Fruit fly (Drosophila melanogaster): ENCODE results near the gene U2af38.

The U2af38 gene

dm6 chr2L:267441-268089, 26.9 kb downstream of the U2af38 start, which contains the start of gene CG17075 (continued):
- TF ChIP-seq dimm (GFP tag; IDR thresholded peaks at IDR 0.05), result peak; percentile 92
- peak; percentile 97 for TF ChIP-seq ci (GFP tag; IDR thresholded peaks at IDR 0.05)

- TF ChIP-seq Xrp1 (GFP tag; IDR thresholded peaks at IDR 0.05) (no peak), CG1603 (tag; optimal IDR thresholded peaks at IDR 0.05) (peak; percentile 1), CG18011 (GFP tag; optimal IDR thresholded peaks at IDR 0.05) (no peak), NC2α (GFP tag; optimal IDR thresholded peaks at IDR 0.05) (no peak), Lpt (GFP tag; optimal IDR thresholded peaks at IDR 0.05) (no peak), Hmr (GFP tag; optimal IDR thresholded peaks at IDR 0.05) (no peak), CG18764 (GFP tag; optimal IDR thresholded peaks at IDR 0.05) (no peak), repo (GFP tag; optimal IDR thresholded peaks at IDR 0.05) (no peak), CG9797 (GFP tag; optimal IDR thresholded peaks at IDR 0.05) (peak; percentile 79), Rfx (GFP tag; IDR thresholded peaks at IDR 0.05) (no peak), CG16779 (GFP tag; IDR thresholded peaks at IDR 0.05) (no peak), Elba2 (GFP tag; optimal IDR thresholded peaks at IDR 0.05) (no peak), kah (GFP tag; optimal IDR thresholded peaks at IDR 0.05) (no peak), ftz-f1 (GFP tag; optimal IDR thresholded peaks at IDR 0.05) (peak; percentile 74), CG32772 (GFP tag; IDR thresholded peaks at IDR 0.05) (peak; percentile 42; the same call in 1 of the 2 replicates), MESR4 (GFP tag; optimal IDR thresholded peaks at IDR 0.05) (peak; percentile 45), hkb (optimal IDR thresholded peaks at IDR 0.05) (peak; percentile 56), hkb (GFP tag; IDR thresholded peaks at IDR 0.05) (no peak), Ets97D (GFP tag; optimal IDR thresholded peaks at IDR 0.05) (peak; percentile 67), dmrt11E (tag; optimal IDR thresholded peaks at IDR 0.05) (no peak), Gug (GFP tag; IDR thresholded peaks at IDR 0.05) (no peak), E2f2 (GFP tag; IDR thresholded peaks at IDR 0.05) (peak; percentile 69), Scr (GFP tag; IDR thresholded peaks at IDR 0.05; ENCODE audit: partially characterized antibody) (peak; percentile 22; the same call in 1 of the 2 replicates), HLH4C (GFP tag; IDR thresholded peaks at IDR 0.05; ENCODE audit: partially characterized antibody) (0 out of 3 replicates have a peak, but pooled peaks have one; percentile 28), YL-1 (GFP tag; optimal IDR thresholded peaks at IDR 0.05) (peak; percentile 80), CG10543 (GFP tag; optimal IDR thresholded peaks at IDR 0.05) (no peak), Asciz (GFP tag; optimal IDR thresholded peaks at IDR 0.05) (no peak), CG18619 (GFP tag; optimal IDR thresholded peaks at IDR 0.05) (no peak), MBD-R2 (GFP tag; IDR thresholded peaks at IDR 0.05) (peak; percentile 95), CG3847 (GFP tag; IDR thresholded peaks at IDR 0.05) (peak; percentile 65), Hr39 (optimal IDR thresholded peaks at IDR 0.05) (no peak), Dek (tag; optimal IDR thresholded peaks at IDR 0.05) (peak; percentile 22), hb (GFP tag; IDR thresholded peaks at IDR 0.05; ENCODE audit: partially characterized antibody) (no peak), CG13287 (GFP tag; IDR thresholded peaks at IDR 0.05; ENCODE audit: partially characterized antibody) (peak; percentile 63), bcd (GFP tag; optimal IDR thresholded peaks at IDR 0.05) (no peak), CG7372 (GFP tag; IDR thresholded peaks at IDR 0.05) (no peak), CG3726 (GFP tag; IDR thresholded peaks at IDR 0.05) (no peak), Lhr (GFP tag; optimal IDR thresholded peaks at IDR 0.05) (peak; percentile 61), Fer1 (GFP tag; optimal IDR thresholded peaks at IDR 0.05) (peak; percentile 21), CG4404 (GFP tag; IDR thresholded peaks at IDR 0.05) (no peak), Opbp (GFP tag; IDR thresholded peaks at IDR 0.05; ENCODE audit: partially characterized antibody) (peak; percentile 59; the same call in 2 of the 3 replicates), Max (GFP tag; optimal IDR thresholded peaks at IDR 0.05) (peak; percentile 60), Dp (GFP tag; optimal IDR thresholded peaks at IDR 0.05) (peak; percentile 59), Myb (GFP tag; optimal IDR thresholded peaks at IDR 0.05) (peak; percentile 69), gro (GFP tag; optimal IDR thresholded peaks at IDR 0.05) (peak; percentile 43), z (GFP tag; IDR thresholded peaks at IDR 0.05) (no peak), CG33213 (GFP tag; optimal IDR thresholded peaks at IDR 0.05) (peak; percentile 10)
Observed at dm6 chr2L:252174-252573, 42.3 kb downstream of the U2af38 start, which contains the start of gene Rpp30. Gene Rpp30, minus strand, starts transcription at chr2L:252373.
